Fruit fly (Drosophila melanogaster) whole organism, embryonic: Measurements from ENCODE around the gene anchor.
A peak's percentile ranks its signal among the peaks of the same experiment; 100 is the strongest.

Source experiments
- Asciz ChIP-seq: fragments of 200-800 bp; sonication (Bioruptor generic); optimal IDR thresholded peaks from 2 replicates; lab custom pipeline; 2017; ENCODE audit warnings: missing biosample characterization, mild to moderate bottlenecking, missing genetic modification characterization, missing genetic modification reagents
- Atf-2 ChIP-seq: fragments of 200-800 bp; sonication (Bioruptor generic); optimal IDR thresholded peaks from 2 replicates; lab custom pipeline; 2016; ENCODE audit warnings: missing biosample characterization, missing genetic modification characterization
- CG11247 ChIP-seq: fragments of 200-800 bp; sonication (Bioruptor generic); IDR thresholded peaks from 2 replicates; pipeline ENCODE4 v1.3.6; 2022; ENCODE audit warnings: missing biosample characterization, missing genetic modification characterization
- CG12236 ChIP-seq: fragments of 200-800 bp; sonication (Bioruptor generic); optimal IDR thresholded peaks from 2 replicates; lab custom pipeline; 2016; ENCODE audit warnings: missing biosample characterization, missing genetic modification characterization
- CG13894 ChIP-seq: fragments of 200-800 bp; sonication (Bioruptor generic); optimal IDR thresholded peaks from 3 replicates; lab custom pipeline; 2018; ENCODE audit warnings: missing biosample characterization, mild to moderate bottlenecking, missing genetic modification characterization, moderate library complexity
- CG14014 ChIP-seq: fragments of 200-800 bp; sonication (Bioruptor generic); IDR thresholded peaks from 2 replicates; pipeline ENCODE4 v1.3.6; 2022; ENCODE audit warnings: missing biosample characterization, missing genetic modification characterization
- CG14965 ChIP-seq: fragments of 200-800 bp; sonication (Bioruptor generic); optimal IDR thresholded peaks from 2 replicates; lab custom pipeline; 2016; ENCODE audit warnings: missing biosample characterization, missing genetic modification characterization, borderline replicate concordance
- CG17359 ChIP-seq: fragments of 200-800 bp; sonication (Bioruptor generic); optimal IDR thresholded peaks from 3 replicates; lab custom pipeline; 2018; ENCODE audit warnings: missing biosample characterization, mild to moderate bottlenecking, missing genetic modification characterization, moderate library complexity
- CG17385 ChIP-seq: fragments of 200-800 bp; sonication (Bioruptor generic); optimal IDR thresholded peaks from 3 replicates; lab custom pipeline; 2018; ENCODE audit warnings: missing biosample characterization, mild to moderate bottlenecking, missing genetic modification characterization
- CG17568 ChIP-seq: fragments of 200-800 bp; sonication (Bioruptor generic); optimal IDR thresholded peaks from 2 replicates; lab custom pipeline; 2018; ENCODE audit warnings: missing biosample characterization, mild to moderate bottlenecking, missing genetic modification characterization, moderate library complexity
- CG2199 ChIP-seq: fragments of 200-800 bp; sonication (Bioruptor generic); IDR thresholded peaks from 3 replicates; pipeline ENCODE4 v1.3.6; 2022; ENCODE audit warnings: missing biosample characterization, missing genetic modification characterization
- CG2202 ChIP-seq: fragments of 200-800 bp; sonication (Bioruptor generic); optimal IDR thresholded peaks from 2 replicates; lab custom pipeline; 2018; ENCODE audit warnings: missing biosample characterization, mild to moderate bottlenecking, missing genetic modification characterization
- CG2712 ChIP-seq: fragments of 200-800 bp; optimal IDR thresholded peaks from 3 replicates; lab custom pipeline; 2019; ENCODE audit warnings: missing biosample characterization, mild to moderate bottlenecking, missing genetic modification characterization, moderate library complexity
- CG3995 ChIP-seq: fragments of 200-800 bp; sonication (Bioruptor generic); optimal IDR thresholded peaks from 3 replicates; lab custom pipeline; 2016; ENCODE audit warnings: missing biosample characterization, missing genetic modification characterization
- CG8089 ChIP-seq: fragments of 200-800 bp; sonication (Bioruptor generic); optimal IDR thresholded peaks from 3 replicates; lab custom pipeline; 2016; ENCODE audit warnings: missing biosample characterization, missing genetic modification characterization
- CG8765 ChIP-seq: fragments of 200-800 bp; sonication (Bioruptor generic); IDR thresholded peaks from 2 replicates; pipeline ENCODE4 v1.3.6; 2022; ENCODE audit warnings: missing biosample characterization, missing genetic modification characterization
- CG8924 ChIP-seq: fragments of 200-800 bp; optimal IDR thresholded peaks from 3 replicates; lab custom pipeline; 2019; ENCODE audit warnings: missing biosample characterization, mild to moderate bottlenecking, missing genetic modification characterization, moderate library complexity
- CG9876 ChIP-seq: fragments of 200-800 bp; sonication (Bioruptor generic); optimal IDR thresholded peaks from 2 replicates; lab custom pipeline; 2016; ENCODE audit warnings: missing biosample characterization, missing genetic modification characterization
- CG9932 ChIP-seq: fragments of 200-800 bp; sonication (Bioruptor generic); IDR thresholded peaks from 2 replicates; pipeline ENCODE4 v1.3.6; 2022; ENCODE audit warnings: missing biosample characterization, missing genetic modification characterization
- CTCF ChIP-seq: fragments of 200-800 bp; sonication (Bioruptor generic); optimal IDR thresholded peaks from 2 replicates; lab custom pipeline; 2017; ENCODE audit warnings: missing biosample characterization, mild to moderate bottlenecking, missing genetic modification characterization, moderate library complexity
- Dp ChIP-seq: fragments of 200-800 bp; sonication (Bioruptor generic); optimal IDR thresholded peaks from 2 replicates; lab custom pipeline; 2018; ENCODE audit warnings: missing biosample characterization, mild to moderate bottlenecking, missing genetic modification characterization, moderate library complexity
- E2f1 ChIP-seq: fragments of 200-800 bp; sonication (Bioruptor generic); IDR thresholded peaks from 2 replicates; pipeline ENCODE4 v1.3.6; 2022; ENCODE audit warnings: missing biosample characterization, missing genetic modification characterization
- Gug ChIP-seq: fragments of 200-800 bp; sonication (Bioruptor generic); IDR thresholded peaks from 4 replicates; pipeline ENCODE4 v1.3.6; 2022; ENCODE audit warnings: missing biosample characterization, missing genetic modification characterization
- Hr39 ChIP-seq: fragments of >200 bp; optimal IDR thresholded peaks from 2 replicates; lab custom pipeline; 2017
- Meics ChIP-seq: fragments of 200-800 bp; sonication (Bioruptor generic); optimal IDR thresholded peaks from 2 replicates; lab custom pipeline; 2017; ENCODE audit warnings: missing biosample characterization, mild to moderate bottlenecking, missing genetic modification characterization
- Mes4 ChIP-seq: fragments of 200-800 bp; sonication (Bioruptor generic); optimal IDR thresholded peaks from 2 replicates; lab custom pipeline; 2016; ENCODE audit warnings: missing biosample characterization, missing genetic modification characterization
- NK7.1 ChIP-seq: fragments of 200-800 bp; sonication (Bioruptor generic); optimal IDR thresholded peaks from 3 replicates; lab custom pipeline; 2016; ENCODE audit warnings: missing biosample characterization, missing genetic modification characterization
- Optix ChIP-seq: fragments of 200-800 bp; sonication (Bioruptor generic); IDR thresholded peaks from 3 replicates; pipeline ENCODE4 v1.3.6; 2022; ENCODE audit warnings: missing biosample characterization, missing genetic modification characterization
- Pdp1 ChIP-seq, 2 experiments: fragments of 200-800 bp; sonication (Bioruptor generic); optimal IDR thresholded peaks; 3 replicates each; lab custom pipeline; 2016; ENCODE audit warnings: missing biosample characterization in 2 of 2, missing genetic modification characterization in 2 of 2, mild to moderate bottlenecking in 1 of 2, moderate library complexity in 1 of 2
- Sox102F ChIP-seq: fragments of 200-800 bp; sonication (Bioruptor generic); optimal IDR thresholded peaks from 2 replicates; lab custom pipeline; 2018; ENCODE audit warnings: missing biosample characterization, mild to moderate bottlenecking, missing genetic modification characterization, moderate library complexity
- Spps ChIP-seq: fragments of 200-800 bp; sonication (Bioruptor generic); optimal IDR thresholded peaks from 2 replicates; lab custom pipeline; 2018; ENCODE audit warnings: missing biosample characterization, mild to moderate bottlenecking, missing genetic modification characterization
- Sry-δ ChIP-seq: fragments of 200-800 bp; sonication (Bioruptor generic); optimal IDR thresholded peaks from 2 replicates; lab custom pipeline; 2016; ENCODE audit warnings: missing biosample characterization, missing genetic modification characterization
- TFAM ChIP-seq: fragments of 200-800 bp; sonication (Bioruptor generic); optimal IDR thresholded peaks from 2 replicates; lab custom pipeline; 2017; ENCODE audit warnings: missing biosample characterization, missing genetic modification characterization, inconsistent platforms
- amos ChIP-seq: fragments of 200-800 bp; sonication (Bioruptor generic); IDR thresholded peaks from 2 replicates; pipeline ENCODE4 v1.3.6; 2022; ENCODE audit warnings: missing biosample characterization, missing genetic modification characterization; ENCODE audit not compliant: partially characterized antibody
- bab2 ChIP-seq: fragments of 200-800 bp; sonication (Bioruptor generic); optimal IDR thresholded peaks from 2 replicates; lab custom pipeline; 2016; ENCODE audit warnings: missing biosample characterization, missing genetic modification characterization
- chinmo ChIP-seq: fragments of 200-800 bp; sonication (Bioruptor generic); IDR thresholded peaks from 4 replicates; pipeline ENCODE4 v1.3.6; 2022; ENCODE audit warnings: missing biosample characterization, missing genetic modification characterization; ENCODE audit not compliant: partially characterized antibody
- fd64A ChIP-seq: fragments of 200-800 bp; sonication (Bioruptor generic); optimal IDR thresholded peaks from 3 replicates; lab custom pipeline; 2018; ENCODE audit warnings: missing biosample characterization, mild to moderate bottlenecking, missing genetic modification characterization
- grn ChIP-seq: fragments of 200-800 bp; sonication (Bioruptor generic); optimal IDR thresholded peaks from 3 replicates; lab custom pipeline; 2017; ENCODE audit warnings: missing biosample characterization, missing genetic modification characterization
- gsb-n ChIP-seq: fragments of 200-800 bp; sonication (Bioruptor generic); optimal IDR thresholded peaks from 3 replicates; lab custom pipeline; 2018; ENCODE audit warnings: missing biosample characterization, mild to moderate bottlenecking, missing genetic modification characterization
- maf-S ChIP-seq: fragments of 200-800 bp; sonication (Bioruptor generic); optimal IDR thresholded peaks from 2 replicates; lab custom pipeline; 2016; ENCODE audit warnings: missing biosample characterization, missing genetic modification characterization
- nau ChIP-seq: fragments of 200-800 bp; sonication (Bioruptor generic); optimal IDR thresholded peaks from 3 replicates; lab custom pipeline; 2017; ENCODE audit warnings: missing biosample characterization, mild to moderate bottlenecking, missing genetic modification characterization, missing genetic modification reagents
- nmo ChIP-seq: fragments of 200-800 bp; sonication (Bioruptor generic); optimal IDR thresholded peaks from 2 replicates; lab custom pipeline; 2018; ENCODE audit warnings: missing biosample characterization, mild to moderate bottlenecking, missing genetic modification characterization, moderate library complexity
- otp ChIP-seq: fragments of 200-800 bp; sonication (Bioruptor generic); IDR thresholded peaks from 3 replicates; pipeline ENCODE4, ENCODE4 v1.3.6; 2022; ENCODE audit warnings: missing biosample characterization, missing genetic modification characterization
- pros ChIP-seq: fragments of 200-800 bp; sonication (Bioruptor generic); optimal IDR thresholded peaks from 3 replicates; lab custom pipeline; 2019; ENCODE audit warnings: missing biosample characterization, mild to moderate bottlenecking, missing genetic modification characterization, moderate library complexity
- scrt ChIP-seq: fragments of 200-800 bp; sonication (Bioruptor generic); optimal IDR thresholded peaks from 2 replicates; lab custom pipeline; 2018; ENCODE audit warnings: missing biosample characterization, mild to moderate bottlenecking, missing genetic modification characterization, moderate library complexity
- shn ChIP-seq: fragments of 200-800 bp; sonication (Bioruptor generic); optimal IDR thresholded peaks from 3 replicates; lab custom pipeline; 2016; ENCODE audit warnings: missing biosample characterization, missing genetic modification characterization
- slbo ChIP-seq: fragments of 200-800 bp; sonication (Bioruptor generic); IDR thresholded peaks from 2 replicates; pipeline ENCODE4 v1.3.6; 2022; ENCODE audit warnings: missing biosample characterization, missing genetic modification characterization
- tio ChIP-seq: fragments of 200-800 bp; sonication (Bioruptor generic); optimal IDR thresholded peaks from 2 replicates; lab custom pipeline; 2017; ENCODE audit warnings: missing biosample characterization, missing genetic modification characterization, inconsistent platforms
- ttk ChIP-seq: fragments of 200-800 bp; sonication (Bioruptor generic); IDR thresholded peaks from 2 replicates; pipeline ENCODE4 v2.1.2; 2022; ENCODE audit warnings: missing biosample characterization, missing genetic modification characterization
- tup ChIP-seq: fragments of 200-800 bp; sonication (Bioruptor generic); optimal IDR thresholded peaks from 2 replicates; lab custom pipeline; 2016; ENCODE audit warnings: missing biosample characterization, mild to moderate bottlenecking, missing genetic modification characterization, moderate library complexity
- zen2 ChIP-seq: fragments of 200-800 bp; sonication (Bioruptor generic); IDR thresholded peaks from 3 replicates; pipeline ENCODE4 v1.3.6; 2022; ENCODE audit warnings: missing biosample characterization, missing genetic modification characterization; ENCODE audit not compliant: partially characterized antibody

Gene anchor

DNA sequence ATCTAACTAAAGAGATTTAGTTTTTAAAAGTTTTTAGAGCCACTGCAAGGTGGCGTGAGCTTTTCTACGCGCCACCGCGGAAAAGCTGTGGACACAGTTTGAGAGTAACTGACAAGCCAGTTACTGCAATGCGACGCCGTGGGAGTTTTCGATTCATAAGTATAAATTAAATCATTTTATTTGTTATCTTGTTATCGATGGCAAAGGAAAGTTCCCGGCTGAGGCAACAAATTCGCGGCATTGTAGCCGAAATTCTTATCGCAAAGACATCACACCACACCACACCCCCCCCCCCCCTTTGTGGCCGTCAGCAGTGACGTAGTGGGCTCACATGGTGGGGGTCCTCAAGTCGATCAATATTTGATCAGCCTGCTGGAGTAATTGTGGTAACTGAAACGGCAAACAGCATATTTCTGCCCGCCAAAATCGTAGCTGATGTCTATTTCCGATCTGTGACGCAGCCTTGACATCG is 34.2 kb downstream of the anchor start (continued):
- TF ChIP-seq CG14014 (peak; percentile 27; the same call in 1 of the 2 replicates), grn (peak; percentile 52), Asciz (peak; percentile 58), Meics (peak; percentile 68), tup (no peak), pros (GFP tag; lab: Kevin White, UChicago) (no peak), CG17385 (peak; percentile 57), bab2 (GFP tag; lab: Kevin White, UChicago) (peak; percentile 2), CG2202 (tag; lab: Kevin White, UChicago) (no peak), CG13894 (peak; percentile 45), otp (GFP tag; lab: Robert Waterston, UW) (0 out of 3 replicates have a peak, but pooled peaks have one; percentile 32), Atf-2 (GFP tag; lab: Kevin White, UChicago) (no peak), Sox102F (GFP tag; lab: Kevin White, UChicago) (no peak), CG9932 (GFP tag; lab: Robert Waterston, UW) (peak; percentile 35; the same call in 1 of the 2 replicates), Optix (GFP tag; lab: Robert Waterston, UW) (peak; percentile 32; the same call in 1 of the 3 replicates), Mes4 (GFP tag; lab: Kevin White, UChicago) (no peak), nau (peak; percentile 71), amos (no peak; the same call in 1 of the 2 replicates), chinmo (peak; percentile 90), nmo (GFP tag; lab: Kevin White, UChicago) (peak; percentile 1)

DNA sequence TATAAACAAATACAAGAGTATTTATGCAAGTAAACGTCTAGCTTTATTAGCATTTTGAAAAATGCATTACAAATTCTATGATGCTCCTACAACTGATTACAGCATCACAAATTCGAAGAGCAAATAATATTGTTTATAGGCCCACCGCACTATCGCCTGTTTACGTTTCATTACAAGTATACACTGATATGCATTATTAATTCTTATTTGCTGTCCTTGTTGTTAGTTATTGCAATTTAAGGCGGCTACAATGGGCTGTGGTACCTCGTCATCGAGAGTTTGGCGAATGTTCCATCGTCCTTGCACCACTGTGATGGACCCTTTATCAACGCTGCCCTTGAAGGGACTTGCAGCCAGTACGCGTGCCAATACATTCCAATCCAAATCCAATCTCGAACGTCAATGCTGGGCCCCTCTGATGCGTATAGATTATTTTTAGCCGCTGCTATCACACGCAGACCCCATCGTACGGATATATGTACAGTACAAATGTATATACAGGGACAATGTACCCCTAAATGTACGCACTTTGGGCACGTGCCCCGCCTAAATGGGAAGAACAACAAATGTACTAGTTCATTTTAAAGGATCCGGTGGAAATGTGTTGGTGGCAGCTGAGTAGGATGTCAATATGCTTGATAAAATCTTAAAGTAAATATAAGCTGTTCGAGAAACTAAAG is 35.2 kb downstream of the anchor start:
- no peak for TF ChIP-seq CG12236 (GFP tag; lab: Kevin White, UChicago)
- no peak for TF ChIP-seq Spps (tag; lab: Kevin White, UChicago)
- TF ChIP-seq TFAM (GFP tag; lab: Kevin White, UChicago) = no peak
- TF ChIP-seq CG2199 (GFP tag; lab: Robert Waterston, UW) = peak; percentile 92
- no peak for TF ChIP-seq slbo
- no peak for TF ChIP-seq scrt (GFP tag; lab: Kevin White, UChicago)
- TF ChIP-seq E2f1 (GFP tag; lab: Robert Waterston, UW) = no peak
- peak; percentile 45 for TF ChIP-seq CG17359 (tag; lab: Kevin White, UChicago)
- no peak for TF ChIP-seq NK7.1 (GFP tag; lab: Kevin White, UChicago)
- peak in 1 of 2 experiments; percentile 38 for TF ChIP-seq Pdp1 (GFP tag; optimal IDR thresholded peaks at IDR 0.05; lab: Kevin White, UChicago)
- TF ChIP-seq fd64A (GFP tag; lab: Kevin White, UChicago) = peak; percentile 62
- TF ChIP-seq CG8924 (tag; lab: Kevin White, UChicago) = no peak
- TF ChIP-seq gsb-n = peak; percentile 26
- no peak for TF ChIP-seq Dp
- TF ChIP-seq maf-S (GFP tag; lab: Kevin White, UChicago) = no peak
- no peak for TF ChIP-seq CG2712 (tag; lab: Kevin White, UChicago)
- no peak for TF ChIP-seq CG17385
- TF ChIP-seq Sry-δ (GFP tag; lab: Kevin White, UChicago) = no peak
- no peak for TF ChIP-seq CG11247 (GFP tag; lab: Robert Waterston, UW)
- no peak for TF ChIP-seq CG3995
- no peak for TF ChIP-seq CG14965
- TF ChIP-seq tio (GFP tag; lab: Kevin White, UChicago) = no peak
- TF ChIP-seq Gug (GFP tag; lab: Robert Waterston, UW) = no peak
- TF ChIP-seq CG8089 (GFP tag; lab: Kevin White, UChicago) = no peak
- TF ChIP-seq CTCF (GFP tag; lab: Kevin White, UChicago) = no peak
- no peak for TF ChIP-seq zen2 (GFP tag; lab: Robert Waterston, UW)
- no peak for TF ChIP-seq CG9876 (GFP tag; lab: Kevin White, UChicago)
- no peak for TF ChIP-seq Hr39 (lab: Kevin White, UChicago)
- TF ChIP-seq shn (GFP tag; lab: Kevin White, UChicago) = no peak
- no peak for TF ChIP-seq ttk (GFP tag; lab: Robert Waterston, UW)
- no peak for TF ChIP-seq CG17568 (GFP tag; lab: Kevin White, UChicago)
- TF ChIP-seq CG8765 (GFP tag; lab: Robert Waterston, UW) = no peak
